Fruit fly (Drosophila melanogaster) whole organism, embryonic: ENCODE measurements around the gene CG6048.

Source experiments
- Antp ChIP-seq: fragments of 200-800 bp; sonication (Bioruptor generic); optimal IDR thresholded peaks from 3 replicates; lab custom pipeline; 2016; ENCODE audit warnings: missing biosample characterization, missing genetic modification characterization
- CG10321 ChIP-seq: fragments of 200-800 bp; sonication (Bioruptor generic); IDR thresholded peaks from 2 replicates; pipeline ENCODE4 v1.3.6; 2022; ENCODE audit warnings: missing biosample characterization, missing genetic modification characterization
- CG10431 ChIP-seq: fragments of 200-800 bp; sonication (Bioruptor generic); optimal IDR thresholded peaks from 3 replicates; lab custom pipeline; 2018; ENCODE audit warnings: missing biosample characterization, mild to moderate bottlenecking, missing genetic modification characterization
- CG10979 ChIP-seq: fragments of 200-800 bp; sonication (Bioruptor generic); optimal IDR thresholded peaks from 2 replicates; lab custom pipeline; 2018; ENCODE audit warnings: missing biosample characterization, mild to moderate bottlenecking, missing genetic modification characterization, moderate library complexity
- CG11696 ChIP-seq: fragments of 200-800 bp; sonication (Bioruptor generic); IDR thresholded peaks from 2 replicates; pipeline ENCODE4 v1.3.6; 2022; ENCODE audit warnings: missing biosample characterization, missing genetic modification characterization
- CG12299 ChIP-seq: fragments of 200-800 bp; sonication (Bioruptor generic); optimal IDR thresholded peaks from 2 replicates; lab custom pipeline; 2018; ENCODE audit warnings: missing biosample characterization, mild to moderate bottlenecking, missing genetic modification characterization
- CG13287 ChIP-seq: fragments of 200-800 bp; sonication (Bioruptor generic); IDR thresholded peaks from 2 replicates; pipeline ENCODE4 v1.3.6; 2022; ENCODE audit warnings: missing biosample characterization, missing genetic modification characterization; ENCODE audit not compliant: partially characterized antibody
- CG15073 ChIP-seq: fragments of 200-800 bp; sonication (Bioruptor generic); optimal IDR thresholded peaks from 2 replicates; lab custom pipeline; 2016; ENCODE audit warnings: missing biosample characterization, missing genetic modification characterization
- CG1603 ChIP-seq: fragments of 200-800 bp; sonication (Bioruptor generic); optimal IDR thresholded peaks from 2 replicates; lab custom pipeline; 2019; ENCODE audit warnings: missing biosample characterization, mild to moderate bottlenecking, missing genetic modification characterization, moderate library complexity
- CG18262 ChIP-seq: fragments of 200-800 bp; optimal IDR thresholded peaks from 3 replicates; lab custom pipeline; 2019; ENCODE audit warnings: missing biosample characterization, mild to moderate bottlenecking, missing genetic modification characterization, moderate library complexity
- CG2116 ChIP-seq: fragments of 200-800 bp; sonication (Bioruptor generic); optimal IDR thresholded peaks from 3 replicates; lab custom pipeline; 2018; ENCODE audit warnings: missing biosample characterization, mild to moderate bottlenecking, missing genetic modification characterization
- CG4360 ChIP-seq: fragments of 200-800 bp; sonication (Bioruptor generic); IDR thresholded peaks from 2 replicates; pipeline ENCODE4 v1.3.6; 2022; ENCODE audit warnings: missing biosample characterization, missing genetic modification characterization
- CG43689 ChIP-seq: fragments of 200-800 bp; sonication (Bioruptor generic); IDR thresholded peaks from 2 replicates; pipeline ENCODE4 v1.3.6; 2022; ENCODE audit warnings: missing biosample characterization, missing genetic modification characterization
- CG4707 ChIP-seq: fragments of 200-800 bp; sonication (Bioruptor generic); optimal IDR thresholded peaks from 2 replicates; lab custom pipeline; 2018; ENCODE audit warnings: missing biosample characterization, mild to moderate bottlenecking, missing genetic modification characterization, moderate library complexity
- CG6254 ChIP-seq: fragments of 200-800 bp; sonication (Bioruptor generic); optimal IDR thresholded peaks from 3 replicates; lab custom pipeline; 2017; ENCODE audit warnings: mild to moderate bottlenecking, missing biosample characterization, missing genetic modification reagents, missing genetic modification characterization
- CG6791 ChIP-seq: fragments of 200-800 bp; sonication (Bioruptor generic); IDR thresholded peaks from 3 replicates; pipeline ENCODE4 v1.3.6; 2022; ENCODE audit warnings: missing biosample characterization, missing genetic modification characterization; ENCODE audit not compliant: partially characterized antibody
- CG7556 ChIP-seq: fragments of 200-800 bp; sonication (Bioruptor generic); optimal IDR thresholded peaks from 2 replicates; lab custom pipeline; 2017; ENCODE audit warnings: missing biosample characterization, mild to moderate bottlenecking, missing genetic modification characterization
- CG7963 ChIP-seq: fragments of 200-800 bp; sonication (Bioruptor generic); IDR thresholded peaks from 3 replicates; pipeline ENCODE4 v1.3.6; 2022; ENCODE audit warnings: missing biosample characterization, missing genetic modification characterization; ENCODE audit not compliant: partially characterized antibody
- CG8089 ChIP-seq: fragments of 200-800 bp; sonication (Bioruptor generic); optimal IDR thresholded peaks from 3 replicates; lab custom pipeline; 2016; ENCODE audit warnings: missing biosample characterization, missing genetic modification characterization
- CHES-1-like ChIP-seq: fragments of 200-800 bp; sonication (Bioruptor generic); optimal IDR thresholded peaks from 2 replicates; lab custom pipeline; 2016; ENCODE audit warnings: missing biosample characterization, missing genetic modification characterization
- Dad ChIP-seq: fragments of 200-800 bp; sonication (Bioruptor generic); optimal IDR thresholded peaks from 3 replicates; lab custom pipeline; 2016; ENCODE audit warnings: missing biosample characterization, missing genetic modification characterization
- Eip74EF ChIP-seq, 2 experiments: fragments of 200-800 bp in 1 of 2; fragments of >200 bp in 1 of 2; sonication (Bioruptor generic) in 1 of 2; optimal IDR thresholded peaks; 2 replicates each; lab custom pipeline; 2017 to 2019; ENCODE audit warnings: missing biosample characterization in 2 of 2, missing genetic modification characterization in 2 of 2, mild to moderate bottlenecking in 1 of 2, moderate library complexity in 1 of 2
- Fer3 ChIP-seq: fragments of 200-800 bp; sonication (Bioruptor generic); optimal IDR thresholded peaks from 2 replicates; lab custom pipeline; 2018; ENCODE audit warnings: missing biosample characterization, mild to moderate bottlenecking, missing genetic modification characterization, moderate library complexity
- HLH54F ChIP-seq: fragments of 200-800 bp; sonication (Bioruptor generic); optimal IDR thresholded peaks from 3 replicates; lab custom pipeline; 2016; ENCODE audit warnings: missing biosample characterization, missing genetic modification characterization
- HmgD ChIP-seq: fragments of 200-800 bp; sonication (Bioruptor generic); optimal IDR thresholded peaks from 3 replicates; lab custom pipeline; 2016; ENCODE audit warnings: missing biosample characterization, missing genetic modification characterization
- Hr51 ChIP-seq, 2 experiments: fragments of 200-800 bp; sonication (Bioruptor generic); optimal IDR thresholded peaks; 2 replicates in 1 of 2; 3 replicates in 1 of 2; lab custom pipeline; 2016 to 2018; ENCODE audit warnings: missing biosample characterization in 2 of 2, missing genetic modification characterization in 2 of 2, mild to moderate bottlenecking in 1 of 2, moderate library complexity in 1 of 2
- Hsf ChIP-seq: fragments of 200-800 bp; sonication (Bioruptor generic); optimal IDR thresholded peaks from 3 replicates; lab custom pipeline; 2016; ENCODE audit warnings: missing biosample characterization, missing genetic modification characterization
- MESR4 ChIP-seq: fragments of 200-800 bp; sonication (Bioruptor generic); optimal IDR thresholded peaks from 2 replicates; lab custom pipeline; 2018; ENCODE audit warnings: missing biosample characterization, mild to moderate bottlenecking, missing genetic modification characterization, moderate library complexity
- Optix ChIP-seq: fragments of 200-800 bp; sonication (Bioruptor generic); IDR thresholded peaks from 3 replicates; pipeline ENCODE4 v1.3.6; 2022; ENCODE audit warnings: missing biosample characterization, missing genetic modification characterization
- Xrp1 ChIP-seq: fragments of 200-800 bp; sonication (Bioruptor generic); IDR thresholded peaks from 2 replicates; pipeline ENCODE4 v1.3.6; 2022; ENCODE audit warnings: missing biosample characterization, missing genetic modification characterization
- ac ChIP-seq: fragments of 200-800 bp; sonication (Bioruptor generic); optimal IDR thresholded peaks from 3 replicates; lab custom pipeline; 2017; ENCODE audit warnings: missing biosample characterization, mild to moderate bottlenecking, missing genetic modification characterization
- amos ChIP-seq: fragments of 200-800 bp; sonication (Bioruptor generic); IDR thresholded peaks from 2 replicates; pipeline ENCODE4 v1.3.6; 2022; ENCODE audit warnings: missing biosample characterization, missing genetic modification characterization; ENCODE audit not compliant: partially characterized antibody
- bigmax ChIP-seq: fragments of 200-800 bp; sonication (Bioruptor generic); optimal IDR thresholded peaks from 2 replicates; lab custom pipeline; 2018; ENCODE audit warnings: missing biosample characterization, mild to moderate bottlenecking, missing genetic modification characterization
- da ChIP-seq: fragments of 200-800 bp; sonication (Bioruptor generic); optimal IDR thresholded peaks from 2 replicates; lab custom pipeline; 2016; ENCODE audit warnings: missing biosample characterization, missing genetic modification characterization
- emc ChIP-seq: fragments of 200-800 bp; sonication (Bioruptor generic); optimal IDR thresholded peaks from 2 replicates; lab custom pipeline; 2016; ENCODE audit warnings: missing biosample characterization, missing genetic modification characterization
- fd3F ChIP-seq: fragments of 200-800 bp; sonication (Bioruptor generic); optimal IDR thresholded peaks from 2 replicates; lab custom pipeline; 2018; ENCODE audit warnings: missing biosample characterization, mild to moderate bottlenecking, missing genetic modification characterization, moderate library complexity
- gfzf ChIP-seq: fragments of 200-800 bp; sonication (Bioruptor generic); optimal IDR thresholded peaks from 2 replicates; lab custom pipeline; 2016; ENCODE audit warnings: missing biosample characterization, mild to moderate bottlenecking, missing genetic modification characterization, moderate library complexity
- her ChIP-seq: fragments of 200-800 bp; sonication (Bioruptor generic); optimal IDR thresholded peaks from 2 replicates; lab custom pipeline; 2016; ENCODE audit warnings: missing biosample characterization, missing genetic modification characterization
- hth ChIP-seq: fragments of >200 bp; optimal IDR thresholded peaks from 2 replicates; lab custom pipeline; 2017; ENCODE audit warnings: inconsistent platforms
- klu ChIP-seq: fragments of 200-800 bp; sonication (Bioruptor generic); IDR thresholded peaks from 2 replicates; pipeline ENCODE4 v1.3.6; 2022; ENCODE audit warnings: missing biosample characterization, missing genetic modification characterization
- mirr ChIP-seq: fragments of 200-800 bp; sonication (Bioruptor generic); optimal IDR thresholded peaks from 3 replicates; lab custom pipeline; 2018; ENCODE audit warnings: missing biosample characterization, mild to moderate bottlenecking, missing genetic modification characterization
- pan ChIP-seq, 4 experiments: fragments of >200 bp in 3 of 4; fragments of 200-800 bp in 1 of 4; sonication (Bioruptor generic) in 1 of 4; optimal IDR thresholded peaks in 3 of 4; IDR thresholded peaks in 1 of 4; 2 replicates each; pipeline versions ENCODE4 v1.3.6 to Lab custom; 2017 to 2022; ENCODE audit warnings: missing biosample characterization in 2 of 4, missing genetic modification characterization in 2 of 4, mixed read lengths in 1 of 4
- rib ChIP-seq: fragments of 200-800 bp; sonication (Bioruptor generic); IDR thresholded peaks from 2 replicates; pipeline ENCODE4 v1.3.6; 2022; ENCODE audit warnings: missing biosample characterization, missing genetic modification characterization
- row ChIP-seq: fragments of 200-800 bp; sonication (Bioruptor generic); IDR thresholded peaks from 3 replicates; pipeline ENCODE4 v1.3.6; 2022; ENCODE audit warnings: missing biosample characterization, missing genetic modification characterization
- slp2 ChIP-seq: fragments of 200-800 bp; sonication (Bioruptor generic); optimal IDR thresholded peaks from 2 replicates; lab custom pipeline; 2016; ENCODE audit warnings: missing biosample characterization, missing genetic modification characterization
- ssp ChIP-seq: fragments of 200-800 bp; sonication (Bioruptor generic); IDR thresholded peaks from 2 replicates; pipeline ENCODE4 v1.3.6; 2022; ENCODE audit warnings: missing biosample characterization, missing genetic modification characterization
- unc-4 ChIP-seq: fragments of 200-800 bp; sonication (Bioruptor generic); IDR thresholded peaks from 2 replicates; pipeline ENCODE4 v1.3.6; 2022; ENCODE audit warnings: missing biosample characterization, missing genetic modification characterization; ENCODE audit not compliant: partially characterized antibody
- vvl ChIP-seq: fragments of 200-800 bp; sonication (Bioruptor generic); IDR thresholded peaks from 2 replicates; pipeline ENCODE4 v1.3.6; 2022; ENCODE audit warnings: missing biosample characterization, missing genetic modification characterization
- z ChIP-seq: fragments of 200-800 bp; sonication (Bioruptor generic); IDR thresholded peaks from 3 replicates; pipeline ENCODE4 v1.3.6; 2022; ENCODE audit warnings: missing biosample characterization, missing genetic modification characterization

CG6048 gene

dm6 chrX:5907916-5908315 is 44.4 kb upstream of the CG6048 start, which contains the start of gene CG12236 (continued):
- peak; percentile 39 for TF ChIP-seq mirr
- peak; percentile 42; the same call in 1 of the 2 replicates for TF ChIP-seq unc-4 (GFP tag; lab: Robert Waterston, UW)
- no peak for TF ChIP-seq pan (optimal IDR thresholded peaks at IDR 0.05; lab: Kevin White, UChicago)
- peak in 1 of 2 experiments; percentile 19 for TF ChIP-seq pan (GFP tag; optimal IDR thresholded peaks at IDR 0.05 in 1 of 2, IDR thresholded peaks at IDR 0.05 in 1 of 2)
- TF ChIP-seq HLH54F: peak; percentile 24
- no peak for TF ChIP-seq ac
- TF ChIP-seq z (GFP tag; lab: Robert Waterston, UW): no peak
- peak; percentile 56 for TF ChIP-seq her (GFP tag; lab: Kevin White, UChicago)
- peak; percentile 59; the same call in 2 of the 3 replicates for TF ChIP-seq CG6791 (GFP tag; lab: Robert Waterston, UW)
- peak; percentile 13 for TF ChIP-seq CG4707
- 0 out of 3 replicates have a peak, but pooled peaks have one; percentile 21 for TF ChIP-seq Optix (GFP tag; lab: Robert Waterston, UW)
- TF ChIP-seq CG43689 (GFP tag; lab: Robert Waterston, UW): no peak
- TF ChIP-seq Hsf (GFP tag; lab: Kevin White, UChicago): peak; percentile 44
- peak; percentile 52 for TF ChIP-seq amos (GFP tag; lab: Robert Waterston, UW)
- no peak for TF ChIP-seq CG10431 (GFP tag; lab: Kevin White, UChicago)
- no peak for TF ChIP-seq CG15073 (GFP tag; lab: Kevin White, UChicago)
- TF ChIP-seq CG8089 (GFP tag; lab: Kevin White, UChicago): peak; percentile 24
- peak; percentile 96 for TF ChIP-seq rib (GFP tag; lab: Robert Waterston, UW)
- peak; percentile 99 for TF ChIP-seq CG2116 (GFP tag; lab: Kevin White, UChicago)
- TF ChIP-seq CG10321 (GFP tag; lab: Robert Waterston, UW): peak; percentile 45; the same call in 1 of the 2 replicates
- no peak for TF ChIP-seq emc
- TF ChIP-seq Fer3 (tag; lab: Kevin White, UChicago): peak; percentile 36
- peak; percentile 58 for TF ChIP-seq da (GFP tag; lab: Kevin White, UChicago)
- no peak for TF ChIP-seq CG7556 (GFP tag; lab: Kevin White, UChicago)
- TF ChIP-seq row (GFP tag; lab: Robert Waterston, UW): peak; percentile 32; the same call in 1 of the 3 replicates
- TF ChIP-seq bigmax (GFP tag; lab: Kevin White, UChicago): peak; percentile 39
- TF ChIP-seq CG13287 (GFP tag; lab: Robert Waterston, UW): peak; percentile 50; the same call in 1 of the 2 replicates
- peak; percentile 10 for TF ChIP-seq slp2 (GFP tag; lab: Kevin White, UChicago)
- TF ChIP-seq CG4360 (GFP tag; lab: Robert Waterston, UW): no peak
- no peak for TF ChIP-seq CG6254 (GFP tag; lab: Kevin White, UChicago)
- TF ChIP-seq CG12299 (tag; lab: Kevin White, UChicago): no peak
- no peak for TF ChIP-seq Eip74EF (GFP tag; optimal IDR thresholded peaks at IDR 0.05; lab: Kevin White, UChicago)
- TF ChIP-seq HmgD (GFP tag; lab: Kevin White, UChicago): peak; percentile 63
- peak; percentile 43 for TF ChIP-seq gfzf (GFP tag; lab: Kevin White, UChicago)
- TF ChIP-seq CG11696 (GFP tag; lab: Robert Waterston, UW): no peak
- TF ChIP-seq CG18262 (tag; lab: Kevin White, UChicago): peak; percentile 22
- TF ChIP-seq Dad (GFP tag; lab: Kevin White, UChicago): no peak
- TF ChIP-seq CG10979 (tag; lab: Kevin White, UChicago): peak; percentile 28
- 0 out of 2 replicates have a peak, but pooled peaks have one; percentile 9 for TF ChIP-seq ssp (GFP tag; lab: Robert Waterston, UW)
- peak; percentile 75 for TF ChIP-seq CHES-1-like (GFP tag; lab: Kevin White, UChicago)
- peak; percentile 90 for TF ChIP-seq MESR4 (GFP tag; lab: Kevin White, UChicago)
- peak; percentile 61 for TF ChIP-seq vvl
- no peak for TF ChIP-seq CG7963 (GFP tag; lab: Robert Waterston, UW)
- TF ChIP-seq Hr51 (GFP tag; optimal IDR thresholded peaks at IDR 0.05; lab: Kevin White, UChicago): peak in 1 of 2 experiments; percentile 47
- TF ChIP-seq klu (GFP tag; lab: Robert Waterston, UW): no peak
- TF ChIP-seq Xrp1: no peak
- TF ChIP-seq CG1603 (tag; lab: Kevin White, UChicago): peak; percentile 88
- TF ChIP-seq hth (lab: Kevin White, UChicago): no peak
- peak; percentile 2 for TF ChIP-seq fd3F (GFP tag; lab: Kevin White, UChicago)
- peak; percentile 34 for TF ChIP-seq Antp (GFP tag; lab: Kevin White, UChicago)
